Fruit fly (Drosophila melanogaster) whole organism, embryonic: ENCODE data around the gene meso18E.

ENCODE experiments used
- Abd-B ChIP-seq: fragments of 200-800 bp; sonication (Bioruptor generic); optimal IDR thresholded peaks from 2 replicates; lab custom pipeline; 2018; ENCODE audit warnings: missing biosample characterization, mild to moderate bottlenecking, missing genetic modification characterization, moderate library complexity
- BEAF-32 ChIP-seq: fragments of 200-800 bp; sonication (Bioruptor generic); optimal IDR thresholded peaks from 3 replicates; lab custom pipeline; 2017; ENCODE audit warnings: missing biosample characterization, missing genetic modification characterization, mild to moderate bottlenecking, moderate library complexity, missing genetic modification reagents
- BtbVII ChIP-seq: fragments of 200-800 bp; sonication (Bioruptor generic); optimal IDR thresholded peaks from 3 replicates; lab custom pipeline; 2017; ENCODE audit warnings: missing biosample characterization, mild to moderate bottlenecking, missing genetic modification characterization
- CG10267 ChIP-seq: fragments of 200-800 bp; sonication (Bioruptor generic); optimal IDR thresholded peaks from 2 replicates; lab custom pipeline; 2018; ENCODE audit warnings: missing biosample characterization, mild to moderate bottlenecking, missing genetic modification characterization, moderate library complexity
- CG10321 ChIP-seq: fragments of 200-800 bp; sonication (Bioruptor generic); IDR thresholded peaks from 2 replicates; pipeline ENCODE4 v1.3.6; 2022; ENCODE audit warnings: missing biosample characterization, missing genetic modification characterization
- CG12219 ChIP-seq: fragments of 200-800 bp; sonication (Bioruptor generic); optimal IDR thresholded peaks from 3 replicates; lab custom pipeline; 2018; ENCODE audit warnings: missing biosample characterization, mild to moderate bottlenecking, missing genetic modification characterization
- CG13287 ChIP-seq: fragments of 200-800 bp; sonication (Bioruptor generic); IDR thresholded peaks from 2 replicates; pipeline ENCODE4 v1.3.6; 2022; ENCODE audit warnings: missing biosample characterization, missing genetic modification characterization; ENCODE audit not compliant: partially characterized antibody
- CG13624 ChIP-seq: fragments of 200-800 bp; sonication (Bioruptor generic); optimal IDR thresholded peaks from 2 replicates; lab custom pipeline; 2016; ENCODE audit warnings: missing biosample characterization, missing genetic modification characterization
- CG14710 ChIP-seq: fragments of 200-800 bp; sonication (Bioruptor generic); optimal IDR thresholded peaks from 3 replicates; lab custom pipeline; 2019; ENCODE audit warnings: missing biosample characterization, mild to moderate bottlenecking, missing genetic modification characterization, moderate library complexity
- CG15514 ChIP-seq: fragments of 200-800 bp; sonication (Bioruptor generic); optimal IDR thresholded peaks from 3 replicates; lab custom pipeline; 2017; ENCODE audit warnings: missing biosample characterization, missing genetic modification characterization, mild to moderate bottlenecking, moderate library complexity, missing genetic modification reagents
- CG15696 ChIP-seq: fragments of 200-800 bp; sonication (Bioruptor generic); optimal IDR thresholded peaks from 2 replicates; lab custom pipeline; 2019; ENCODE audit warnings: missing biosample characterization, mild to moderate bottlenecking, missing genetic modification characterization, moderate library complexity
- CG2116 ChIP-seq: fragments of 200-800 bp; sonication (Bioruptor generic); optimal IDR thresholded peaks from 3 replicates; lab custom pipeline; 2018; ENCODE audit warnings: missing biosample characterization, mild to moderate bottlenecking, missing genetic modification characterization
- CG2120 ChIP-seq: fragments of 200-800 bp; sonication (Bioruptor generic); optimal IDR thresholded peaks from 3 replicates; lab custom pipeline; 2016; ENCODE audit warnings: missing biosample characterization, missing genetic modification characterization
- CG30403 ChIP-seq: fragments of 200-800 bp; sonication (Bioruptor generic); optimal IDR thresholded peaks from 3 replicates; lab custom pipeline; 2016; ENCODE audit warnings: missing biosample characterization, missing genetic modification characterization
- CG34376 ChIP-seq: fragments of 200-800 bp; sonication (Bioruptor generic); optimal IDR thresholded peaks from 2 replicates; lab custom pipeline; 2018; ENCODE audit warnings: missing biosample characterization, mild to moderate bottlenecking, missing genetic modification characterization
- CG3847 ChIP-seq: fragments of 200-800 bp; sonication (Bioruptor generic); IDR thresholded peaks from 2 replicates; pipeline ENCODE4 v1.3.6; 2022; ENCODE audit warnings: missing biosample characterization, missing genetic modification characterization
- CG4328 ChIP-seq: fragments of 200-800 bp; sonication (Bioruptor generic); optimal IDR thresholded peaks from 3 replicates; lab custom pipeline; 2017; ENCODE audit warnings: missing biosample characterization, missing genetic modification reagents, missing genetic modification characterization
- CG7556 ChIP-seq: fragments of 200-800 bp; sonication (Bioruptor generic); optimal IDR thresholded peaks from 2 replicates; lab custom pipeline; 2017; ENCODE audit warnings: missing biosample characterization, mild to moderate bottlenecking, missing genetic modification characterization
- CHES-1-like ChIP-seq: fragments of 200-800 bp; sonication (Bioruptor generic); optimal IDR thresholded peaks from 2 replicates; lab custom pipeline; 2016; ENCODE audit warnings: missing biosample characterization, missing genetic modification characterization
- CoRest ChIP-seq: fragments of 200-800 bp; sonication (Bioruptor generic); optimal IDR thresholded peaks from 3 replicates; lab custom pipeline; 2018; ENCODE audit warnings: missing biosample characterization, mild to moderate bottlenecking, missing genetic modification characterization, moderate library complexity
- Dll ChIP-seq: fragments of 200-800 bp; sonication (Bioruptor generic); IDR thresholded peaks from 4 replicates; pipeline ENCODE4 v1.3.6; 2022; ENCODE audit warnings: missing biosample characterization, missing genetic modification characterization; ENCODE audit not compliant: partially characterized antibody
- Dref ChIP-seq: fragments of 200-800 bp; sonication (Bioruptor generic); IDR thresholded peaks from 2 replicates; pipeline ENCODE4 v1.3.6; 2022; ENCODE audit warnings: missing biosample characterization, missing genetic modification characterization
- E2f2 ChIP-seq: fragments of 200-800 bp; sonication (Bioruptor generic); IDR thresholded peaks from 2 replicates; pipeline ENCODE4 v1.3.6; 2022; ENCODE audit warnings: missing biosample characterization, missing genetic modification characterization
- Eip74EF ChIP-seq, 2 experiments: fragments of 200-800 bp in 1 of 2; fragments of >200 bp in 1 of 2; sonication (Bioruptor generic) in 1 of 2; optimal IDR thresholded peaks; 2 replicates each; lab custom pipeline; 2017 to 2019; ENCODE audit warnings: missing biosample characterization in 2 of 2, missing genetic modification characterization in 2 of 2, mild to moderate bottlenecking in 1 of 2, moderate library complexity in 1 of 2
- Hmr ChIP-seq: fragments of 200-800 bp; sonication (Bioruptor generic); optimal IDR thresholded peaks from 3 replicates; lab custom pipeline; 2017; ENCODE audit warnings: mild to moderate bottlenecking, missing biosample characterization, missing genetic modification reagents, missing genetic modification characterization
- Mrtf ChIP-seq: fragments of 200-800 bp; sonication (Bioruptor generic); IDR thresholded peaks from 3 replicates; pipeline ENCODE4 v1.3.6; 2022; ENCODE audit warnings: missing biosample characterization, missing genetic modification characterization
- NC2β ChIP-seq: fragments of 200-800 bp; sonication (Bioruptor generic); optimal IDR thresholded peaks from 2 replicates; lab custom pipeline; 2016; ENCODE audit warnings: missing biosample characterization, missing genetic modification characterization
- Nf-YC ChIP-seq: fragments of 200-800 bp; optimal IDR thresholded peaks from 3 replicates; lab custom pipeline; 2019; ENCODE audit warnings: missing biosample characterization, mild to moderate bottlenecking, missing genetic modification characterization, moderate library complexity
- Pdp1 ChIP-seq, 2 experiments: fragments of 200-800 bp; sonication (Bioruptor generic); optimal IDR thresholded peaks; 3 replicates each; lab custom pipeline; 2016; ENCODE audit warnings: missing biosample characterization in 2 of 2, missing genetic modification characterization in 2 of 2, mild to moderate bottlenecking in 1 of 2, moderate library complexity in 1 of 2
- Sin3A ChIP-seq: fragments of >200 bp; optimal IDR thresholded peaks from 2 replicates; lab custom pipeline; 2018
- Ssrp ChIP-seq: fragments of 200-800 bp; sonication (Bioruptor generic); optimal IDR thresholded peaks from 2 replicates; lab custom pipeline; 2018; ENCODE audit warnings: missing biosample characterization, mild to moderate bottlenecking, missing genetic modification characterization, moderate library complexity
- Vsx1 ChIP-seq: fragments of 200-800 bp; sonication (Bioruptor generic); optimal IDR thresholded peaks from 2 replicates; lab custom pipeline; 2017; ENCODE audit warnings: missing biosample characterization, mild to moderate bottlenecking, missing genetic modification characterization, missing genetic modification reagents
- ara ChIP-seq: fragments of 200-800 bp; sonication (Bioruptor generic); IDR thresholded peaks from 2 replicates; pipeline ENCODE4 v1.3.6; 2022; ENCODE audit warnings: missing biosample characterization, missing genetic modification characterization
- crp ChIP-seq, 2 experiments: fragments of 200-800 bp; sonication (Bioruptor generic); optimal IDR thresholded peaks; 2 replicates in 1 of 2; 3 replicates in 1 of 2; lab custom pipeline; 2017; ENCODE audit warnings: missing biosample characterization in 2 of 2, missing genetic modification characterization in 2 of 2, mild to moderate bottlenecking in 1 of 2, moderate library complexity in 1 of 2
- dpn ChIP-seq, 2 experiments: fragments of 200-800 bp; sonication (Bioruptor generic); optimal IDR thresholded peaks; 3 replicates each; lab custom pipeline; 2016; ENCODE audit warnings: missing biosample characterization in 2 of 2, missing genetic modification characterization in 2 of 2
- gfzf ChIP-seq: fragments of 200-800 bp; sonication (Bioruptor generic); optimal IDR thresholded peaks from 2 replicates; lab custom pipeline; 2016; ENCODE audit warnings: missing biosample characterization, mild to moderate bottlenecking, missing genetic modification characterization, moderate library complexity
- her ChIP-seq: fragments of 200-800 bp; sonication (Bioruptor generic); optimal IDR thresholded peaks from 2 replicates; lab custom pipeline; 2016; ENCODE audit warnings: missing biosample characterization, missing genetic modification characterization
- seq ChIP-seq: fragments of 200-800 bp; sonication (Bioruptor generic); IDR thresholded peaks from 2 replicates; pipeline ENCODE4 v1.3.6; 2022; ENCODE audit warnings: missing biosample characterization, missing genetic modification characterization
- slou ChIP-seq: fragments of 200-800 bp; sonication (Bioruptor generic); optimal IDR thresholded peaks from 3 replicates; lab custom pipeline; 2016; ENCODE audit warnings: missing biosample characterization, missing genetic modification characterization
- sna ChIP-seq: fragments of 200-800 bp; sonication (Bioruptor generic); IDR thresholded peaks from 2 replicates; pipeline ENCODE4 v1.3.6; 2022; ENCODE audit warnings: missing biosample characterization, missing genetic modification characterization; ENCODE audit not compliant: partially characterized antibody
- so ChIP-seq: fragments of 200-800 bp; sonication (Bioruptor generic); IDR thresholded peaks from 3 replicates; pipeline ENCODE4 v1.3.6; 2022; ENCODE audit warnings: missing biosample characterization, missing genetic modification characterization
- sob ChIP-seq: fragments of 200-800 bp; sonication (Bioruptor generic); IDR thresholded peaks from 2 replicates; pipeline ENCODE4 v1.3.6; 2022; ENCODE audit warnings: missing biosample characterization, missing genetic modification characterization
- stwl ChIP-seq: fragments of 200-800 bp; sonication (Bioruptor generic); optimal IDR thresholded peaks from 3 replicates; lab custom pipeline; 2018; ENCODE audit warnings: missing biosample characterization, mild to moderate bottlenecking, missing genetic modification characterization, moderate library complexity
- tna ChIP-seq: fragments of 200-800 bp; sonication (Bioruptor generic); IDR thresholded peaks from 2 replicates; pipeline ENCODE4 v1.3.6; 2022; ENCODE audit warnings: missing biosample characterization, missing genetic modification characterization; ENCODE audit not compliant: partially characterized antibody
- unc-4 ChIP-seq: fragments of 200-800 bp; sonication (Bioruptor generic); IDR thresholded peaks from 2 replicates; pipeline ENCODE4 v1.3.6; 2022; ENCODE audit warnings: missing biosample characterization, missing genetic modification characterization; ENCODE audit not compliant: partially characterized antibody
- zen ChIP-seq: fragments of 200-800 bp; sonication (Bioruptor generic); optimal IDR thresholded peaks from 3 replicates; lab custom pipeline; 2018; ENCODE audit warnings: missing biosample characterization, mild to moderate bottlenecking, missing genetic modification characterization, moderate library complexity
- zen2 ChIP-seq: fragments of 200-800 bp; sonication (Bioruptor generic); IDR thresholded peaks from 3 replicates; pipeline ENCODE4 v1.3.6; 2022; ENCODE audit warnings: missing biosample characterization, missing genetic modification characterization; ENCODE audit not compliant: partially characterized antibody

Gene meso18E

dm6 chrX:19750626-19751149 lies 37.8 kb upstream of the meso18E start, which contains the start of gene Abcd3 (continued):
- TF ChIP-seq BtbVII (GFP tag; lab: Kevin White, UChicago) (peak; percentile 60), stwl (tag; lab: Kevin White, UChicago) (peak; percentile 20), tna (GFP tag; lab: Robert Waterston, UW) (peak; percentile 68), Eip74EF (GFP tag; optimal IDR thresholded peaks at IDR 0.05; lab: Kevin White, UChicago) (peak in 1 of 2 experiments; percentile 59), CG4328 (GFP tag; lab: Kevin White, UChicago) (peak; percentile 1), CG10321 (GFP tag; lab: Robert Waterston, UW) (no peak), Pdp1 (GFP tag; optimal IDR thresholded peaks at IDR 0.05; lab: Kevin White, UChicago) (peak; percentile 21 to 59), crp (GFP tag; optimal IDR thresholded peaks at IDR 0.05; lab: Kevin White, UChicago) (peak in 1 of 2 experiments; percentile 72), CG12219 (GFP tag; lab: Kevin White, UChicago) (peak; percentile 11), Dll (GFP tag; lab: Robert Waterston, UW) (peak; percentile 76)

- TF ChIP-seq gfzf (GFP tag; lab: Kevin White, UChicago) (peak; percentile 29), CG15514 (GFP tag; lab: Kevin White, UChicago) (peak; percentile 66), ara (GFP tag; lab: Robert Waterston, UW) (no peak), CG2116 (GFP tag; lab: Kevin White, UChicago) (peak; percentile 87), slou (GFP tag; lab: Kevin White, UChicago) (no peak), BEAF-32 (GFP tag; lab: Kevin White, UChicago) (peak; percentile 64), Sin3A (lab: Kevin White, UChicago) (peak; percentile 92), Dref (GFP tag; lab: Robert Waterston, UW) (peak; percentile 86), sob (GFP tag; lab: Robert Waterston, UW) (0 out of 2 replicates have a peak, but pooled peaks have one; percentile 36), Abd-B (GFP tag; lab: Kevin White, UChicago) (peak; percentile 65), zen2 (GFP tag; lab: Robert Waterston, UW) (no peak), CoRest (tag; lab: Kevin White, UChicago) (peak; percentile 54), CG14710 (peak; percentile 53), CG10267 (peak; percentile 53), Mrtf (GFP tag; lab: Robert Waterston, UW) (no peak), her (GFP tag; lab: Kevin White, UChicago) (no peak), so (GFP tag; lab: Robert Waterston, UW) (no peak), CG15696 (tag; lab: Kevin White, UChicago) (no peak), CG13624 (GFP tag; lab: Kevin White, UChicago) (peak; percentile 11), E2f2 (GFP tag; lab: Robert Waterston, UW) (peak; percentile 97), CG34376 (GFP tag; lab: Kevin White, UChicago) (peak; percentile 46), CHES-1-like (GFP tag; lab: Kevin White, UChicago) (peak; percentile 10), seq (GFP tag; lab: Robert Waterston, UW) (no peak), unc-4 (GFP tag; lab: Robert Waterston, UW) (peak; percentile 51), Vsx1 (GFP tag; lab: Kevin White, UChicago) (no peak), NC2β (peak; percentile 12), Ssrp (no peak), CG30403 (GFP tag; lab: Kevin White, UChicago) (peak; percentile 27), sna (GFP tag; lab: Robert Waterston, UW) (peak; percentile 44; the same call in 1 of the 2 replicates), CG3847 (GFP tag; lab: Robert Waterston, UW) (peak; percentile 69), CG2120 (GFP tag; lab: Kevin White, UChicago) (peak; percentile 6), dpn (GFP tag; optimal IDR thresholded peaks at IDR 0.05; lab: Kevin White, UChicago) (peak in 1 of 2 experiments; percentile 8), Hmr (peak; percentile 16), CG13287 (GFP tag; lab: Robert Waterston, UW) (peak; percentile 60), zen (tag; lab: Kevin White, UChicago) (peak; percentile 19), Nf-YC (tag; lab: Kevin White, UChicago) (peak; percentile 10), CG7556 (GFP tag; lab: Kevin White, UChicago) (no peak)
Observed at dm6 chrX:19748565-19748964, 35.7 kb upstream of the meso18E start.
